Fruit fly (Drosophila melanogaster) whole organism, embryonic: ENCODE measurements around the gene Rab3GAP1.

Experiments used
- ATbp ChIP-seq: fragments of 200-800 bp; sonication (Bioruptor generic); optimal IDR thresholded peaks from 2 replicates; lab custom pipeline; 2017; ENCODE audit warnings: missing biosample characterization, mild to moderate bottlenecking, missing genetic modification characterization, missing genetic modification reagents
- Atf6 ChIP-seq: fragments of 200-800 bp; sonication (Bioruptor generic); IDR thresholded peaks from 2 replicates; pipeline ENCODE4 v1.3.6; 2022; ENCODE audit warnings: missing biosample characterization, missing genetic modification characterization
- CG12659 ChIP-seq: fragments of 200-800 bp; sonication (Bioruptor generic); optimal IDR thresholded peaks from 3 replicates; lab custom pipeline; 2017; ENCODE audit warnings: mild to moderate bottlenecking, missing biosample characterization, missing genetic modification reagents, missing genetic modification characterization
- CG15479 ChIP-seq: fragments of 200-800 bp; sonication (Bioruptor generic); optimal IDR thresholded peaks from 3 replicates; lab custom pipeline; 2019; ENCODE audit warnings: missing biosample characterization, mild to moderate bottlenecking, missing genetic modification characterization, moderate library complexity
- CG17568 ChIP-seq: fragments of 200-800 bp; sonication (Bioruptor generic); optimal IDR thresholded peaks from 2 replicates; lab custom pipeline; 2018; ENCODE audit warnings: missing biosample characterization, mild to moderate bottlenecking, missing genetic modification characterization, moderate library complexity
- CG30020 ChIP-seq: fragments of 200-800 bp; optimal IDR thresholded peaks from 2 replicates; lab custom pipeline; 2019; ENCODE audit warnings: missing biosample characterization, mild to moderate bottlenecking, missing genetic modification characterization, moderate library complexity
- CG31224 ChIP-seq: fragments of 200-800 bp; sonication (Bioruptor generic); IDR thresholded peaks from 2 replicates; pipeline ENCODE4 v1.3.6; 2022; ENCODE audit warnings: missing biosample characterization, missing genetic modification characterization
- CG3281 ChIP-seq: fragments of 200-800 bp; sonication (Bioruptor generic); optimal IDR thresholded peaks from 3 replicates; lab custom pipeline; 2017; ENCODE audit warnings: missing biosample characterization, mild to moderate bottlenecking, missing genetic modification characterization
- CG4360 ChIP-seq: fragments of 200-800 bp; sonication (Bioruptor generic); IDR thresholded peaks from 2 replicates; pipeline ENCODE4 v1.3.6; 2022; ENCODE audit warnings: missing biosample characterization, missing genetic modification characterization
- CG4854 ChIP-seq: fragments of 200-800 bp; sonication (Bioruptor generic); optimal IDR thresholded peaks from 2 replicates; lab custom pipeline; 2016; ENCODE audit warnings: missing biosample characterization, missing genetic modification characterization, inconsistent platforms
- CG6175 ChIP-seq: fragments of 200-800 bp; sonication (Bioruptor generic); IDR thresholded peaks from 3 replicates; pipeline ENCODE4 v1.3.6; 2022; ENCODE audit warnings: missing biosample characterization, missing genetic modification characterization
- CG6254 ChIP-seq: fragments of 200-800 bp; sonication (Bioruptor generic); optimal IDR thresholded peaks from 3 replicates; lab custom pipeline; 2017; ENCODE audit warnings: mild to moderate bottlenecking, missing biosample characterization, missing genetic modification reagents, missing genetic modification characterization
- CG9817 ChIP-seq: fragments of 200-800 bp; sonication (Bioruptor generic); optimal IDR thresholded peaks from 2 replicates; lab custom pipeline; 2018; ENCODE audit warnings: missing biosample characterization, mild to moderate bottlenecking, missing genetic modification characterization, moderate library complexity
- Deaf1 ChIP-seq: fragments of 200-800 bp; optimal IDR thresholded peaks from 3 replicates; lab custom pipeline; 2019; ENCODE audit warnings: missing biosample characterization, mild to moderate bottlenecking, missing genetic modification characterization, moderate library complexity
- Dip2 ChIP-seq: fragments of 200-800 bp; sonication (Bioruptor generic); IDR thresholded peaks from 2 replicates; pipeline ENCODE4 v1.3.6; 2022; ENCODE audit warnings: missing biosample characterization, missing genetic modification characterization
- Doc2 ChIP-seq: fragments of 200-800 bp; sonication (Bioruptor generic); IDR thresholded peaks from 2 replicates; pipeline ENCODE4 v1.3.6; 2022; ENCODE audit warnings: missing biosample characterization, missing genetic modification characterization
- E2f2 ChIP-seq: fragments of 200-800 bp; sonication (Bioruptor generic); IDR thresholded peaks from 2 replicates; pipeline ENCODE4 v1.3.6; 2022; ENCODE audit warnings: missing biosample characterization, missing genetic modification characterization
- Fer3 ChIP-seq: fragments of 200-800 bp; sonication (Bioruptor generic); optimal IDR thresholded peaks from 2 replicates; lab custom pipeline; 2018; ENCODE audit warnings: missing biosample characterization, mild to moderate bottlenecking, missing genetic modification characterization, moderate library complexity
- Hand ChIP-seq: fragments of 200-800 bp; sonication (Bioruptor generic); optimal IDR thresholded peaks from 2 replicates; lab custom pipeline; 2017; ENCODE audit warnings: mild to moderate bottlenecking, missing biosample characterization, missing genetic modification reagents, missing genetic modification characterization
- Myb ChIP-seq: fragments of 200-800 bp; sonication (Bioruptor generic); optimal IDR thresholded peaks from 2 replicates; lab custom pipeline; 2016; ENCODE audit warnings: missing biosample characterization, missing genetic modification characterization
- PHDP ChIP-seq: fragments of 200-800 bp; sonication (Bioruptor generic); optimal IDR thresholded peaks from 3 replicates; lab custom pipeline; 2018; ENCODE audit warnings: missing biosample characterization, mild to moderate bottlenecking, missing genetic modification characterization, moderate library complexity
- Ravus ChIP-seq: fragments of 200-800 bp; sonication (Bioruptor generic); IDR thresholded peaks from 2 replicates; pipeline ENCODE4 v1.3.6; 2022; ENCODE audit warnings: missing biosample characterization, missing genetic modification characterization
- Sry-δ ChIP-seq: fragments of 200-800 bp; sonication (Bioruptor generic); optimal IDR thresholded peaks from 2 replicates; lab custom pipeline; 2016; ENCODE audit warnings: missing biosample characterization, missing genetic modification characterization
- Ssrp ChIP-seq: fragments of 200-800 bp; sonication (Bioruptor generic); optimal IDR thresholded peaks from 2 replicates; lab custom pipeline; 2018; ENCODE audit warnings: missing biosample characterization, mild to moderate bottlenecking, missing genetic modification characterization, moderate library complexity
- Xrp1 ChIP-seq: fragments of 200-800 bp; sonication (Bioruptor generic); IDR thresholded peaks from 2 replicates; pipeline ENCODE4 v1.3.6; 2022; ENCODE audit warnings: missing biosample characterization, missing genetic modification characterization
- aop ChIP-seq: fragments of 200-800 bp; sonication (Bioruptor generic); IDR thresholded peaks from 2 replicates; pipeline ENCODE4 v1.3.6; 2022; ENCODE audit warnings: missing biosample characterization, missing genetic modification characterization
- dimm ChIP-seq: fragments of 200-800 bp; sonication (Bioruptor generic); IDR thresholded peaks from 2 replicates; pipeline ENCODE4 v1.3.6; 2022; ENCODE audit warnings: missing biosample characterization, missing genetic modification characterization
- esg ChIP-seq: fragments of 200-800 bp; sonication (Bioruptor generic); conservative IDR thresholded peaks from 2 replicates; pipeline ENCODE4 v1.3.6; 2022; ENCODE audit warnings: missing biosample characterization, missing genetic modification characterization
- ewg ChIP-seq: fragments of 200-800 bp; sonication (Bioruptor generic); optimal IDR thresholded peaks from 3 replicates; lab custom pipeline; 2017; ENCODE audit warnings: mild to moderate bottlenecking, missing biosample characterization, missing genetic modification reagents, missing genetic modification characterization
- fd3F ChIP-seq: fragments of 200-800 bp; sonication (Bioruptor generic); optimal IDR thresholded peaks from 2 replicates; lab custom pipeline; 2018; ENCODE audit warnings: missing biosample characterization, mild to moderate bottlenecking, missing genetic modification characterization, moderate library complexity
- fd96Cb ChIP-seq: fragments of 200-800 bp; sonication (Bioruptor generic); optimal IDR thresholded peaks from 2 replicates; lab custom pipeline; 2018; ENCODE audit warnings: missing biosample characterization, mild to moderate bottlenecking, missing genetic modification characterization, moderate library complexity
- ftz-f1 ChIP-seq: fragments of 200-800 bp; sonication (Bioruptor generic); optimal IDR thresholded peaks from 2 replicates; lab custom pipeline; 2016; ENCODE audit warnings: missing biosample characterization, missing genetic modification characterization
- gt ChIP-seq: fragments of 200-800 bp; sonication (Bioruptor generic); IDR thresholded peaks from 2 replicates; pipeline ENCODE4 v1.3.6; 2022; ENCODE audit warnings: missing biosample characterization, missing genetic modification characterization
- hth ChIP-seq: fragments of >200 bp; optimal IDR thresholded peaks from 2 replicates; lab custom pipeline; 2017; ENCODE audit warnings: inconsistent platforms
- ind ChIP-seq: fragments of 200-800 bp; sonication (Bioruptor generic); optimal IDR thresholded peaks from 3 replicates; lab custom pipeline; 2016; ENCODE audit warnings: missing biosample characterization, missing genetic modification characterization
- insv ChIP-seq, 2 experiments: fragments of 200-800 bp; sonication (Bioruptor generic); optimal IDR thresholded peaks; 3 replicates each; lab custom pipeline; 2016 to 2018; ENCODE audit warnings: missing biosample characterization in 2 of 2, missing genetic modification characterization in 2 of 2
- kah ChIP-seq: fragments of 200-800 bp; sonication (Bioruptor generic); optimal IDR thresholded peaks from 2 replicates; lab custom pipeline; 2018; ENCODE audit warnings: missing biosample characterization, mild to moderate bottlenecking, missing genetic modification characterization
- kay ChIP-seq: fragments of 200-800 bp; sonication (Bioruptor generic); optimal IDR thresholded peaks from 2 replicates; lab custom pipeline; 2016; ENCODE audit warnings: missing biosample characterization, missing genetic modification characterization
- lab ChIP-seq: fragments of 200-800 bp; sonication (Bioruptor generic); optimal IDR thresholded peaks from 3 replicates; lab custom pipeline; 2017; ENCODE audit warnings: missing biosample characterization, missing genetic modification characterization, mild to moderate bottlenecking, moderate library complexity, missing genetic modification reagents
- maf-S ChIP-seq: fragments of 200-800 bp; sonication (Bioruptor generic); optimal IDR thresholded peaks from 2 replicates; lab custom pipeline; 2016; ENCODE audit warnings: missing biosample characterization, missing genetic modification characterization
- onecut ChIP-seq: fragments of 200-800 bp; sonication (Bioruptor generic); IDR thresholded peaks from 2 replicates; pipeline ENCODE4 v1.3.6; 2022; ENCODE audit warnings: missing biosample characterization, missing genetic modification characterization
- pan ChIP-seq, 4 experiments: fragments of >200 bp in 3 of 4; fragments of 200-800 bp in 1 of 4; sonication (Bioruptor generic) in 1 of 4; optimal IDR thresholded peaks in 3 of 4; IDR thresholded peaks in 1 of 4; 2 replicates each; pipeline versions ENCODE4 v1.3.6 to Lab custom; 2017 to 2022; ENCODE audit warnings: missing biosample characterization in 2 of 4, missing genetic modification characterization in 2 of 4, mixed read lengths in 1 of 4
- sc ChIP-seq, 3 experiments: fragments of >200 bp in 2 of 3; fragments of 200-800 bp in 1 of 3; sonication (Bioruptor generic) in 1 of 3; optimal IDR thresholded peaks; 2 replicates in 2 of 3; 3 replicates in 1 of 3; lab custom pipeline; 2017; ENCODE audit warnings: mild to moderate bottlenecking in 1 of 3, missing biosample characterization in 1 of 3, missing genetic modification characterization in 1 of 3, missing genetic modification reagents in 1 of 3
- sisA ChIP-seq: fragments of 200-800 bp; sonication (Bioruptor generic); IDR thresholded peaks from 2 replicates; pipeline ENCODE4 v1.3.6; 2022; ENCODE audit warnings: missing biosample characterization, missing genetic modification characterization
- slbo ChIP-seq: fragments of 200-800 bp; sonication (Bioruptor generic); IDR thresholded peaks from 2 replicates; pipeline ENCODE4 v1.3.6; 2022; ENCODE audit warnings: missing biosample characterization, missing genetic modification characterization
- sqz ChIP-seq: fragments of 200-800 bp; sonication (Bioruptor generic); optimal IDR thresholded peaks from 3 replicates; lab custom pipeline; 2018; ENCODE audit warnings: missing biosample characterization, mild to moderate bottlenecking, missing genetic modification characterization
- tap ChIP-seq: fragments of 200-800 bp; optimal IDR thresholded peaks from 3 replicates; lab custom pipeline; 2019; ENCODE audit warnings: missing biosample characterization, mild to moderate bottlenecking, missing genetic modification characterization, moderate library complexity
- z ChIP-seq: fragments of 200-800 bp; sonication (Bioruptor generic); IDR thresholded peaks from 3 replicates; pipeline ENCODE4 v1.3.6; 2022; ENCODE audit warnings: missing biosample characterization, missing genetic modification characterization
- zen ChIP-seq: fragments of 200-800 bp; sonication (Bioruptor generic); optimal IDR thresholded peaks from 3 replicates; lab custom pipeline; 2018; ENCODE audit warnings: missing biosample characterization, mild to moderate bottlenecking, missing genetic modification characterization, moderate library complexity
- zfh1 ChIP-seq: fragments of 200-800 bp; sonication (Bioruptor generic); IDR thresholded peaks from 3 replicates; pipeline ENCODE4 v1.3.6; 2022; ENCODE audit warnings: missing biosample characterization, missing genetic modification characterization

Gene Rab3GAP1

dm6 chr2L:1575604-1576003 is 35.4 kb downstream of the Rab3GAP1 start (continued):
- TF ChIP-seq insv (GFP tag; optimal IDR thresholded peaks at IDR 0.05; lab: Kevin White, UChicago), result no peak
- TF ChIP-seq CG31224 (GFP tag; lab: Robert Waterston, UW), result no peak
- TF ChIP-seq CG6254 (GFP tag; lab: Kevin White, UChicago), result no peak
- TF ChIP-seq z (GFP tag; lab: Robert Waterston, UW), result no peak
- TF ChIP-seq Sry-δ (GFP tag; lab: Kevin White, UChicago), result peak; percentile 5
- no peak for TF ChIP-seq aop (GFP tag; lab: Robert Waterston, UW)
- TF ChIP-seq Hand (GFP tag; lab: Kevin White, UChicago), result no peak
- TF ChIP-seq CG15479 (GFP tag; lab: Kevin White, UChicago), result no peak
- no peak for TF ChIP-seq E2f2 (GFP tag; lab: Robert Waterston, UW)
- TF ChIP-seq Doc2 (GFP tag; lab: Robert Waterston, UW), result peak; percentile 46; the same call in 1 of the 2 replicates
- TF ChIP-seq zen (tag; lab: Kevin White, UChicago), result peak; percentile 43
- TF ChIP-seq Fer3 (tag; lab: Kevin White, UChicago), result peak; percentile 12
- TF ChIP-seq CG3281, result no peak
- no peak for TF ChIP-seq pan (optimal IDR thresholded peaks at IDR 0.05; lab: Kevin White, UChicago)
- TF ChIP-seq pan (GFP tag; optimal IDR thresholded peaks at IDR 0.05 in 1 of 2, IDR thresholded peaks at IDR 0.05 in 1 of 2), result peak in 1 of 2 experiments; percentile 76
- no peak for TF ChIP-seq slbo (GFP tag; lab: Robert Waterston, UW)
- peak; percentile 67 for TF ChIP-seq Xrp1 (GFP tag; lab: Robert Waterston, UW)
- TF ChIP-seq esg (GFP tag; lab: Robert Waterston, UW), result 0 out of 2 replicates have a peak, but pooled peaks have one; percentile 20
- peak; percentile 16 for TF ChIP-seq ATbp (GFP tag; lab: Kevin White, UChicago)
- peak; percentile 23 for TF ChIP-seq sqz (GFP tag; lab: Kevin White, UChicago)
- peak; percentile 20 for TF ChIP-seq ewg (GFP tag; lab: Kevin White, UChicago)
- no peak for TF ChIP-seq gt (GFP tag; lab: Robert Waterston, UW)
- TF ChIP-seq ind (GFP tag; lab: Kevin White, UChicago), result peak; percentile 41
- no peak for TF ChIP-seq Deaf1 (tag; lab: Kevin White, UChicago)
- peak; percentile 24 for TF ChIP-seq fd96Cb (tag; lab: Kevin White, UChicago)
- peak; percentile 51; the same call in 1 of the 2 replicates for TF ChIP-seq sisA (GFP tag; lab: Robert Waterston, UW)
- no peak for TF ChIP-seq dimm (GFP tag; lab: Robert Waterston, UW)
- no peak for TF ChIP-seq PHDP (tag; lab: Kevin White, UChicago)
- TF ChIP-seq CG30020 (tag; lab: Kevin White, UChicago), result no peak
- no peak for TF ChIP-seq CG12659
- no peak for TF ChIP-seq fd3F (GFP tag; lab: Kevin White, UChicago)
- peak; percentile 35 for TF ChIP-seq Ssrp (tag; lab: Kevin White, UChicago)
- TF ChIP-seq CG17568 (GFP tag; lab: Kevin White, UChicago), result no peak
- no peak for TF ChIP-seq kah (GFP tag; lab: Kevin White, UChicago)
- peak; percentile 71; the same call in 2 of the 3 replicates for TF ChIP-seq zfh1 (GFP tag; lab: Robert Waterston, UW)
- TF ChIP-seq onecut, result peak; percentile 26; the same call in 1 of the 2 replicates
- TF ChIP-seq sc (optimal IDR thresholded peaks at IDR 0.05; lab: Kevin White, UChicago), result no peak
- no peak for TF ChIP-seq sc (GFP tag; optimal IDR thresholded peaks at IDR 0.05; lab: Kevin White, UChicago)
- no peak for TF ChIP-seq Ravus
- no peak for TF ChIP-seq CG6175 (GFP tag; lab: Robert Waterston, UW)
- no peak for TF ChIP-seq Myb (GFP tag; lab: Kevin White, UChicago)
- TF ChIP-seq Atf6, result no peak
- TF ChIP-seq tap, result peak; percentile 40
- no peak for TF ChIP-seq Dip2 (GFP tag; lab: Robert Waterston, UW)
- TF ChIP-seq CG4854 (GFP tag; lab: Kevin White, UChicago), result no peak
- peak; percentile 49 for TF ChIP-seq lab (GFP tag; lab: Kevin White, UChicago)
- TF ChIP-seq maf-S (GFP tag; lab: Kevin White, UChicago), result no peak
- TF ChIP-seq CG9817 (tag; lab: Kevin White, UChicago), result no peak
- no peak for TF ChIP-seq hth (lab: Kevin White, UChicago)
- TF ChIP-seq kay, result no peak
- TF ChIP-seq CG4360 (GFP tag; lab: Robert Waterston, UW), result no peak
- no peak for TF ChIP-seq ftz-f1 (GFP tag; lab: Kevin White, UChicago)
